Fruit fly (Drosophila melanogaster) whole organism, embryonic: ENCODE data around the gene PGRP-LA.

Experiments used
- Aef1 ChIP-seq: fragments of 200-800 bp; sonication (Bioruptor generic); IDR thresholded peaks from 3 replicates; pipeline ENCODE4 v1.3.6; 2022; ENCODE audit warnings: missing biosample characterization, missing genetic modification characterization
- Bdp1 ChIP-seq: fragments of 200-800 bp; sonication (Bioruptor generic); optimal IDR thresholded peaks from 3 replicates; lab custom pipeline; 2016; ENCODE audit warnings: missing biosample characterization, missing genetic modification characterization
- CG10979 ChIP-seq: fragments of 200-800 bp; sonication (Bioruptor generic); optimal IDR thresholded peaks from 2 replicates; lab custom pipeline; 2018; ENCODE audit warnings: missing biosample characterization, mild to moderate bottlenecking, missing genetic modification characterization, moderate library complexity
- CG11247 ChIP-seq: fragments of 200-800 bp; sonication (Bioruptor generic); IDR thresholded peaks from 2 replicates; pipeline ENCODE4 v1.3.6; 2022; ENCODE audit warnings: missing biosample characterization, missing genetic modification characterization
- CG11504 ChIP-seq: fragments of 200-800 bp; sonication (Bioruptor generic); optimal IDR thresholded peaks from 3 replicates; lab custom pipeline; 2019; ENCODE audit warnings: missing biosample characterization, mild to moderate bottlenecking, missing genetic modification characterization, moderate library complexity
- CG11696 ChIP-seq: fragments of 200-800 bp; sonication (Bioruptor generic); IDR thresholded peaks from 2 replicates; pipeline ENCODE4 v1.3.6; 2022; ENCODE audit warnings: missing biosample characterization, missing genetic modification characterization
- CG12236 ChIP-seq: fragments of 200-800 bp; sonication (Bioruptor generic); optimal IDR thresholded peaks from 2 replicates; lab custom pipeline; 2016; ENCODE audit warnings: missing biosample characterization, missing genetic modification characterization
- CG13775 ChIP-seq: fragments of 200-800 bp; sonication (Bioruptor generic); optimal IDR thresholded peaks from 3 replicates; lab custom pipeline; 2017; ENCODE audit warnings: missing biosample characterization, mild to moderate bottlenecking, missing genetic modification characterization
- CG14860 ChIP-seq: fragments of 200-800 bp; sonication (Bioruptor generic); IDR thresholded peaks from 3 replicates; pipeline ENCODE4 v1.3.6; 2022; ENCODE audit warnings: missing biosample characterization, missing genetic modification characterization; ENCODE audit not compliant: partially characterized antibody
- CG1529 ChIP-seq: fragments of 200-800 bp; sonication (Bioruptor generic); optimal IDR thresholded peaks from 3 replicates; lab custom pipeline; 2018; ENCODE audit warnings: missing biosample characterization, missing genetic modification characterization
- CG1602 ChIP-seq: fragments of 200-800 bp; sonication (Bioruptor generic); optimal IDR thresholded peaks from 3 replicates; lab custom pipeline; 2016; ENCODE audit warnings: missing biosample characterization, missing genetic modification characterization
- CG16863 ChIP-seq: fragments of 200-800 bp; sonication (Bioruptor generic); optimal IDR thresholded peaks from 3 replicates; lab custom pipeline; 2016; ENCODE audit warnings: missing biosample characterization, missing genetic modification characterization
- CG17802 ChIP-seq: fragments of 200-800 bp; sonication (Bioruptor generic); optimal IDR thresholded peaks from 2 replicates; lab custom pipeline; 2018; ENCODE audit warnings: missing biosample characterization, mild to moderate bottlenecking, missing genetic modification characterization, moderate library complexity
- CG17912 ChIP-seq: fragments of 200-800 bp; sonication (Bioruptor generic); optimal IDR thresholded peaks from 2 replicates; lab custom pipeline; 2018; ENCODE audit warnings: missing biosample characterization, mild to moderate bottlenecking, missing genetic modification characterization
- CG1792 ChIP-seq: fragments of 200-800 bp; sonication (Bioruptor generic); optimal IDR thresholded peaks from 2 replicates; lab custom pipeline; 2016; ENCODE audit warnings: missing biosample characterization, missing genetic modification characterization
- CG9727 ChIP-seq: fragments of 200-800 bp; sonication (Bioruptor generic); optimal IDR thresholded peaks from 3 replicates; lab custom pipeline; 2017; ENCODE audit warnings: missing biosample characterization, mild to moderate bottlenecking, missing genetic modification characterization
- CG9932 ChIP-seq: fragments of 200-800 bp; sonication (Bioruptor generic); IDR thresholded peaks from 2 replicates; pipeline ENCODE4 v1.3.6; 2022; ENCODE audit warnings: missing biosample characterization, missing genetic modification characterization
- Doc3 ChIP-seq: fragments of 200-800 bp; sonication (Bioruptor generic); IDR thresholded peaks from 3 replicates; pipeline ENCODE4 v1.3.6; 2022; ENCODE audit warnings: missing biosample characterization, missing genetic modification characterization; ENCODE audit not compliant: partially characterized antibody
- Hey ChIP-seq: fragments of 200-800 bp; sonication (Bioruptor generic); optimal IDR thresholded peaks from 3 replicates; lab custom pipeline; 2018; ENCODE audit warnings: missing biosample characterization, mild to moderate bottlenecking, missing genetic modification characterization
- HmgD ChIP-seq: fragments of 200-800 bp; sonication (Bioruptor generic); optimal IDR thresholded peaks from 3 replicates; lab custom pipeline; 2016; ENCODE audit warnings: missing biosample characterization, missing genetic modification characterization
- Hr39 ChIP-seq: fragments of >200 bp; optimal IDR thresholded peaks from 2 replicates; lab custom pipeline; 2017
- Max ChIP-seq: fragments of 200-800 bp; sonication (Bioruptor generic); optimal IDR thresholded peaks from 2 replicates; lab custom pipeline; 2016; ENCODE audit warnings: missing biosample characterization, mild to moderate bottlenecking, missing genetic modification characterization
- Med ChIP-seq: fragments of 200-800 bp; sonication (Bioruptor generic); peaks from one replicate; lab custom pipeline; 2016; ENCODE audit warnings: missing biosample characterization, missing genetic modification characterization, mild to moderate bottlenecking, inconsistent platforms, moderate library complexity
- Neu2 ChIP-seq: fragments of 200-800 bp; sonication (Bioruptor generic); optimal IDR thresholded peaks from 3 replicates; lab custom pipeline; 2016; ENCODE audit warnings: missing biosample characterization, missing genetic modification characterization, borderline replicate concordance
- Side ChIP-seq: fragments of 200-800 bp; sonication (Bioruptor generic); optimal IDR thresholded peaks from 2 replicates; lab custom pipeline; 2016; ENCODE audit warnings: missing biosample characterization, missing genetic modification characterization
- Sin3A ChIP-seq: fragments of >200 bp; optimal IDR thresholded peaks from 2 replicates; lab custom pipeline; 2018
- Taf1 ChIP-seq: fragments of 200-800 bp; sonication (Bioruptor generic); IDR thresholded peaks from 2 replicates; pipeline ENCODE4 v1.3.6; 2022; ENCODE audit warnings: missing biosample characterization, missing genetic modification characterization
- YL-1 ChIP-seq: fragments of 200-800 bp; sonication (Bioruptor generic); optimal IDR thresholded peaks from 3 replicates; lab custom pipeline; 2017; ENCODE audit warnings: missing biosample characterization, mild to moderate bottlenecking, missing genetic modification characterization
- aop ChIP-seq: fragments of 200-800 bp; sonication (Bioruptor generic); IDR thresholded peaks from 2 replicates; pipeline ENCODE4 v1.3.6; 2022; ENCODE audit warnings: missing biosample characterization, missing genetic modification characterization
- bigmax ChIP-seq: fragments of 200-800 bp; sonication (Bioruptor generic); optimal IDR thresholded peaks from 2 replicates; lab custom pipeline; 2018; ENCODE audit warnings: missing biosample characterization, mild to moderate bottlenecking, missing genetic modification characterization
- cad ChIP-seq: fragments of >200 bp; optimal IDR thresholded peaks from 2 replicates; lab custom pipeline; 2017; ENCODE audit warnings: missing biosample characterization, missing genetic modification characterization
- ci ChIP-seq: fragments of 200-800 bp; sonication (Bioruptor generic); IDR thresholded peaks from 3 replicates; pipeline ENCODE4 v1.3.6; 2022; ENCODE audit warnings: missing biosample characterization, missing genetic modification characterization
- dan ChIP-seq: fragments of 200-800 bp; sonication (Bioruptor generic); IDR thresholded peaks from 2 replicates; pipeline ENCODE4 v1.3.6; 2022; ENCODE audit warnings: missing biosample characterization, missing genetic modification characterization
- disco-r ChIP-seq: fragments of 200-800 bp; sonication (Bioruptor generic); optimal IDR thresholded peaks from 2 replicates; lab custom pipeline; 2016; ENCODE audit warnings: missing biosample characterization, missing genetic modification characterization
- dmrt99B ChIP-seq: fragments of 200-800 bp; sonication (Bioruptor generic); optimal IDR thresholded peaks from 2 replicates; lab custom pipeline; 2018; ENCODE audit warnings: missing biosample characterization, mild to moderate bottlenecking, missing genetic modification characterization, moderate library complexity
- eve ChIP-seq, 2 experiments: fragments of >200 bp; optimal IDR thresholded peaks; 2 replicates each; lab custom pipeline; 2017; ENCODE audit warnings: missing biosample characterization in 2 of 2, missing genetic modification characterization in 2 of 2
- grau ChIP-seq: fragments of 200-800 bp; optimal IDR thresholded peaks from 3 replicates; lab custom pipeline; 2019; ENCODE audit warnings: missing biosample characterization, mild to moderate bottlenecking, missing genetic modification characterization, moderate library complexity
- gro ChIP-seq: fragments of 200-800 bp; sonication (Bioruptor generic); optimal IDR thresholded peaks from 2 replicates; lab custom pipeline; 2016; ENCODE audit warnings: missing biosample characterization, missing genetic modification characterization
- klu ChIP-seq: fragments of 200-800 bp; sonication (Bioruptor generic); IDR thresholded peaks from 2 replicates; pipeline ENCODE4 v1.3.6; 2022; ENCODE audit warnings: missing biosample characterization, missing genetic modification characterization
- lilli ChIP-seq: fragments of 200-800 bp; sonication (Bioruptor generic); optimal IDR thresholded peaks from 3 replicates; lab custom pipeline; 2016; ENCODE audit warnings: missing biosample characterization, missing genetic modification characterization
- lov ChIP-seq, 2 experiments: fragments of 200-800 bp in 1 of 2; fragments of >200 bp in 1 of 2; sonication (Bioruptor generic) in 1 of 2; IDR thresholded peaks in 1 of 2; optimal IDR thresholded peaks in 1 of 2; 2 replicates in 1 of 2; 3 replicates in 1 of 2; pipeline versions ENCODE4 v1.3.6 to Lab custom; 2017 to 2022; ENCODE audit warnings: missing biosample characterization in 1 of 2, missing genetic modification characterization in 1 of 2
- luna ChIP-seq: fragments of 200-800 bp; sonication (Bioruptor generic); optimal IDR thresholded peaks from 2 replicates; lab custom pipeline; 2016; ENCODE audit warnings: missing biosample characterization, missing genetic modification characterization
- odd ChIP-seq: fragments of 200-800 bp; sonication (Bioruptor generic); optimal IDR thresholded peaks from 2 replicates; lab custom pipeline; 2017; ENCODE audit warnings: missing biosample characterization, mild to moderate bottlenecking, missing genetic modification characterization
- org-1 ChIP-seq: fragments of 200-800 bp; sonication (Bioruptor generic); optimal IDR thresholded peaks from 2 replicates; lab custom pipeline; 2017; ENCODE audit warnings: missing biosample characterization, missing genetic modification characterization
- pho ChIP-seq: fragments of 200-800 bp; sonication (Bioruptor generic); optimal IDR thresholded peaks from 2 replicates; lab custom pipeline; 2016; ENCODE audit warnings: missing biosample characterization, missing genetic modification characterization
- sc ChIP-seq, 3 experiments: fragments of >200 bp in 2 of 3; fragments of 200-800 bp in 1 of 3; sonication (Bioruptor generic) in 1 of 3; optimal IDR thresholded peaks; 2 replicates in 2 of 3; 3 replicates in 1 of 3; lab custom pipeline; 2017; ENCODE audit warnings: mild to moderate bottlenecking in 1 of 3, missing biosample characterization in 1 of 3, missing genetic modification characterization in 1 of 3, missing genetic modification reagents in 1 of 3
- so ChIP-seq: fragments of 200-800 bp; sonication (Bioruptor generic); IDR thresholded peaks from 3 replicates; pipeline ENCODE4 v1.3.6; 2022; ENCODE audit warnings: missing biosample characterization, missing genetic modification characterization
- sqz ChIP-seq: fragments of 200-800 bp; sonication (Bioruptor generic); optimal IDR thresholded peaks from 3 replicates; lab custom pipeline; 2018; ENCODE audit warnings: missing biosample characterization, mild to moderate bottlenecking, missing genetic modification characterization
- ssp ChIP-seq: fragments of 200-800 bp; sonication (Bioruptor generic); IDR thresholded peaks from 2 replicates; pipeline ENCODE4 v1.3.6; 2022; ENCODE audit warnings: missing biosample characterization, missing genetic modification characterization
- twi ChIP-seq: fragments of 200-800 bp; optimal IDR thresholded peaks from 2 replicates; lab custom pipeline; 2019; ENCODE audit warnings: missing biosample characterization, mild to moderate bottlenecking, missing genetic modification characterization, moderate library complexity
- wdn ChIP-seq: fragments of 200-800 bp; sonication (Bioruptor generic); IDR thresholded peaks from 2 replicates; pipeline ENCODE4 v1.3.6; 2022; ENCODE audit warnings: missing biosample characterization, missing genetic modification characterization

PGRP-LA gene

dm6 chr3L:9373374-9374004 is 39.4 kb downstream of the PGRP-LA start (continued):
- no peak for TF ChIP-seq sc (optimal IDR thresholded peaks at IDR 0.05; lab: Kevin White, UChicago)
- peak; percentile 55 for TF ChIP-seq sc (GFP tag; optimal IDR thresholded peaks at IDR 0.05; lab: Kevin White, UChicago)
- peak; percentile 66 for TF ChIP-seq CG9727 (GFP tag; lab: Kevin White, UChicago)
- TF ChIP-seq Aef1 (GFP tag; lab: Robert Waterston, UW), result peak; percentile 45
- peak; percentile 58 for TF ChIP-seq CG11696 (GFP tag; lab: Robert Waterston, UW)
- no peak for TF ChIP-seq gro (GFP tag; lab: Kevin White, UChicago)
- TF ChIP-seq Max, result peak; percentile 30
- TF ChIP-seq klu (GFP tag; lab: Robert Waterston, UW), result no peak
- no peak for TF ChIP-seq eve (GFP tag; optimal IDR thresholded peaks at IDR 0.05; lab: Kevin White, UChicago)
- no peak for TF ChIP-seq CG14860 (GFP tag; lab: Robert Waterston, UW)
- TF ChIP-seq Doc3 (GFP tag; lab: Robert Waterston, UW), result peak; percentile 45; the same call in 2 of the 3 replicates
- no peak for TF ChIP-seq twi
- TF ChIP-seq disco-r (GFP tag; lab: Kevin White, UChicago), result no peak
- peak; percentile 64 for TF ChIP-seq CG1529 (GFP tag; lab: Kevin White, UChicago)
- no peak for TF ChIP-seq CG17802 (tag; lab: Kevin White, UChicago)
- peak; percentile 78 for TF ChIP-seq dmrt99B (tag; lab: Kevin White, UChicago)
- TF ChIP-seq Med (GFP tag; lab: Kevin White, UChicago), result peak; percentile 78
- peak; percentile 56 for TF ChIP-seq CG13775 (GFP tag; lab: Kevin White, UChicago)
- peak; percentile 13 for TF ChIP-seq CG16863 (GFP tag; lab: Kevin White, UChicago)
- TF ChIP-seq Hey (tag; lab: Kevin White, UChicago), result no peak
- no peak for TF ChIP-seq aop (GFP tag; lab: Robert Waterston, UW)
- peak; percentile 55 for TF ChIP-seq org-1 (GFP tag; lab: Kevin White, UChicago)
- peak; percentile 73 for TF ChIP-seq CG10979 (tag; lab: Kevin White, UChicago)
- peak; percentile 69 for TF ChIP-seq odd (GFP tag; lab: Kevin White, UChicago)
- no peak for TF ChIP-seq HmgD (GFP tag; lab: Kevin White, UChicago)
- TF ChIP-seq CG17912 (GFP tag; lab: Kevin White, UChicago), result no peak
- TF ChIP-seq luna, result no peak
- peak; percentile 58 for TF ChIP-seq CG11247 (GFP tag; lab: Robert Waterston, UW)
- peak; percentile 28 for TF ChIP-seq CG1602 (GFP tag; lab: Kevin White, UChicago)
- TF ChIP-seq Neu2 (GFP tag; lab: Kevin White, UChicago), result no peak
- TF ChIP-seq CG9932 (GFP tag; lab: Robert Waterston, UW), result peak; percentile 61
- no peak for TF ChIP-seq CG12236 (GFP tag; lab: Kevin White, UChicago)
- TF ChIP-seq sqz (GFP tag; lab: Kevin White, UChicago), result no peak
- TF ChIP-seq ssp, result peak; percentile 31; the same call in 1 of the 2 replicates
- peak; percentile 55 for TF ChIP-seq wdn (GFP tag; lab: Robert Waterston, UW)
- peak; percentile 91 for TF ChIP-seq ci (GFP tag; lab: Robert Waterston, UW)
- TF ChIP-seq bigmax (GFP tag; lab: Kevin White, UChicago), result no peak
- TF ChIP-seq YL-1 (GFP tag; lab: Kevin White, UChicago), result no peak
- no peak for TF ChIP-seq CG1792 (GFP tag; lab: Kevin White, UChicago)
- no peak for TF ChIP-seq dan (GFP tag; lab: Robert Waterston, UW)
- no peak for TF ChIP-seq cad (GFP tag; lab: Kevin White, UChicago)
- peak; percentile 26 for TF ChIP-seq lilli (GFP tag; lab: Kevin White, UChicago)
- peak; percentile 56; the same call in 1 of the 2 replicates for TF ChIP-seq Taf1 (GFP tag; lab: Robert Waterston, UW)
- no peak for TF ChIP-seq pho (GFP tag; lab: Kevin White, UChicago)
- TF ChIP-seq lov (optimal IDR thresholded peaks at IDR 0.05; lab: Kevin White, UChicago), result no peak
- peak; percentile 46; the same call in 1 of the 3 replicates for TF ChIP-seq lov (GFP tag; IDR thresholded peaks at IDR 0.05; lab: Robert Waterston, UW)
- TF ChIP-seq Side, result no peak
- no peak for TF ChIP-seq Bdp1 (GFP tag; lab: Kevin White, UChicago)
- TF ChIP-seq grau (tag; lab: Kevin White, UChicago), result peak; percentile 56
- TF ChIP-seq Sin3A (lab: Kevin White, UChicago), result no peak
- peak; percentile 74 for TF ChIP-seq CG11504 (tag; lab: Kevin White, UChicago)
- TF ChIP-seq so (GFP tag; lab: Robert Waterston, UW), result peak; percentile 80
- no peak for TF ChIP-seq Hr39 (lab: Kevin White, UChicago)
